Worm (Caenorhabditis elegans) whole organism, young adult: ENCODE results near the gene C25D7.15.

Source experiments
- B0019.2 ChIP-seq: fragments of 200-800 bp; sonication (Bioruptor generic); conservative IDR thresholded peaks from 2 replicates; pipeline ENCODE4 v1.3.6; 2022; ENCODE audit warnings: missing genetic modification reagents, missing genetic modification characterization, missing compliant biosample characterization
- B0035.1 ChIP-seq: sonication (generic microtip); optimal IDR thresholded peaks from 2 replicates; lab custom pipeline; 2016; ENCODE audit warnings: missing genetic modification characterization, mild to moderate bottlenecking, missing compliant biosample characterization, missing genotype, missing genetic modification reagents
- F49E8.2 ChIP-seq: sonication (generic microtip); optimal IDR thresholded peaks from 3 replicates; lab custom pipeline; 2017; ENCODE audit warnings: missing genetic modification characterization, mild to moderate bottlenecking, missing compliant biosample characterization, antibody characterized with exemption, moderate library complexity; ENCODE audit not compliant: insufficient read depth
- F57A8.1 ChIP-seq: fragments of 200-800 bp; sonication (Bioruptor generic); optimal IDR thresholded peaks from 2 replicates; lab custom pipeline; 2018; ENCODE audit warnings: mild to moderate bottlenecking, missing genetic modification characterization, moderate library complexity, missing compliant biosample characterization
- F57C9.4 ChIP-seq: sonication (generic microtip); optimal IDR thresholded peaks from 2 replicates; lab custom pipeline; 2017; ENCODE audit warnings: mild to moderate bottlenecking, missing genetic modification characterization, missing compliant biosample characterization
- K11D2.4 ChIP-seq: fragments of 200-800 bp; sonication (Bioruptor generic); IDR thresholded peaks from 2 replicates; pipeline ENCODE4 v1.3.6; 2022; ENCODE audit warnings: missing genetic modification reagents, missing genetic modification characterization, missing compliant biosample characterization
- K12H6.12 ChIP-seq: fragments of 200-800 bp; sonication (Bioruptor generic); optimal IDR thresholded peaks from 2 replicates; lab custom pipeline; 2018; ENCODE audit warnings: mild to moderate bottlenecking, missing genetic modification characterization, missing compliant biosample characterization
- T26A5.8 ChIP-seq: sonication (generic microtip); optimal IDR thresholded peaks from 2 replicates; lab custom pipeline; 2016; ENCODE audit warnings: missing genetic modification characterization, missing compliant biosample characterization
- Y53F4B.3 ChIP-seq: fragments of 200-800 bp; sonication (Bioruptor generic); IDR thresholded peaks from 2 replicates; pipeline ENCODE4 v1.3.6; 2022; ENCODE audit warnings: missing genetic modification reagents, missing genetic modification characterization, missing compliant biosample characterization
- Y53G8AR.9 ChIP-seq: fragments of 200-800 bp; sonication (Bioruptor generic); conservative IDR thresholded peaks from 2 replicates; pipeline ENCODE4 v1.3.6; 2022; ENCODE audit warnings: missing genetic modification reagents, missing genetic modification characterization, missing compliant biosample characterization
- Y79H2A.3 ChIP-seq: fragments of 200-800 bp; sonication (Bioruptor generic); conservative IDR thresholded peaks from 2 replicates; pipeline ENCODE4 v1.3.6; 2022; ENCODE audit warnings: missing genetic modification reagents, missing genetic modification characterization, missing compliant biosample characterization
- ZK185.1 ChIP-seq: sonication (generic microtip); optimal IDR thresholded peaks from 2 replicates; lab custom pipeline; 2016; ENCODE audit warnings: mild to moderate bottlenecking, missing genetic modification characterization, missing compliant biosample characterization; ENCODE audit not compliant: poor library complexity, severe bottlenecking
- akir-1 ChIP-seq: fragments of 200-800 bp; sonication (Bioruptor generic); optimal IDR thresholded peaks from 2 replicates; lab custom pipeline; 2018; ENCODE audit warnings: mild to moderate bottlenecking, missing genetic modification characterization, moderate library complexity, missing compliant biosample characterization
- aptf-2 ChIP-seq: fragments of 200-800 bp; sonication (Bioruptor generic); conservative IDR thresholded peaks from 2 replicates; pipeline ENCODE4 v1.3.6; 2022; ENCODE audit warnings: missing genetic modification reagents, missing genetic modification characterization, missing compliant biosample characterization
- aptf-3 ChIP-seq: fragments of 200-800 bp; sonication (Bioruptor generic); IDR thresholded peaks from 2 replicates; pipeline ENCODE4 v1.3.6; 2022; ENCODE audit warnings: missing genetic modification characterization, missing compliant biosample characterization
- attf-3 ChIP-seq: fragments of 200-800 bp; sonication (Bioruptor generic); conservative IDR thresholded peaks from 2 replicates; pipeline ENCODE4 v1.3.6; 2022; ENCODE audit warnings: missing genetic modification reagents, missing genetic modification characterization, missing compliant biosample characterization
- attf-5 ChIP-seq: fragments of 200-800 bp; sonication (Bioruptor generic); optimal IDR thresholded peaks from 2 replicates; lab custom pipeline; 2018; ENCODE audit warnings: mild to moderate bottlenecking, missing genetic modification characterization, missing compliant biosample characterization
- attf-6 ChIP-seq: fragments of 200-800 bp; sonication (Bioruptor generic); IDR thresholded peaks from 2 replicates; pipeline ENCODE4 v1.3.6; 2022; ENCODE audit warnings: missing genetic modification reagents, missing genetic modification characterization, missing compliant biosample characterization
- bed-1 ChIP-seq: fragments of 200-800 bp; sonication (Bioruptor generic); IDR thresholded peaks from 2 replicates; pipeline ENCODE4 v1.3.6; 2022; ENCODE audit warnings: missing genetic modification reagents, missing genetic modification characterization, missing compliant biosample characterization
- ccch-3 ChIP-seq: fragments of 200-800 bp; sonication (Bioruptor generic); optimal IDR thresholded peaks from 2 replicates; lab custom pipeline; 2018; ENCODE audit warnings: mild to moderate bottlenecking, missing genetic modification characterization, missing compliant biosample characterization
- ceh-27 ChIP-seq: fragments of 200-800 bp; sonication (Bioruptor generic); optimal IDR thresholded peaks from 2 replicates; lab custom pipeline; 2018; ENCODE audit warnings: mild to moderate bottlenecking, missing genetic modification characterization, moderate library complexity, missing compliant biosample characterization
- ceh-58 ChIP-seq: fragments of 200-800 bp; sonication (Bioruptor generic); IDR thresholded peaks from 2 replicates; pipeline ENCODE4 v1.3.6; 2022; ENCODE audit warnings: missing genetic modification characterization, missing compliant biosample characterization
- ceh-79 ChIP-seq: sonication (generic microtip); optimal IDR thresholded peaks from 2 replicates; lab custom pipeline; 2017; ENCODE audit warnings: mild to moderate bottlenecking, missing genetic modification characterization, missing compliant biosample characterization
- die-1 ChIP-seq: sonication (generic microtip); optimal IDR thresholded peaks from 2 replicates; lab custom pipeline; 2016; ENCODE audit warnings: missing genotype, mild to moderate bottlenecking, missing genetic modification characterization, missing compliant biosample characterization
- dox-1 ChIP-seq: fragments of 200-800 bp; sonication (Bioruptor generic); IDR thresholded peaks from 2 replicates; pipeline ENCODE4 v1.3.6; 2022; ENCODE audit warnings: missing genetic modification reagents, missing genetic modification characterization, missing compliant biosample characterization
- egl-44 ChIP-seq: fragments of 200-800 bp; sonication (Bioruptor generic); IDR thresholded peaks from 2 replicates; pipeline ENCODE4 v1.3.6; 2022; ENCODE audit warnings: missing genetic modification reagents, missing genetic modification characterization, missing compliant biosample characterization
- gei-17 ChIP-seq: fragments of 200-800 bp; sonication (Bioruptor generic); optimal IDR thresholded peaks from 2 replicates; lab custom pipeline; 2018; ENCODE audit warnings: mild to moderate bottlenecking, missing genetic modification characterization, missing compliant biosample characterization
- hrde-1 ChIP-seq: sonication (generic microtip); optimal IDR thresholded peaks from 2 replicates; lab custom pipeline; 2016; ENCODE audit warnings: missing genetic modification characterization, mild to moderate bottlenecking, missing compliant biosample characterization, moderate library complexity, missing genotype, missing genetic modification reagents, borderline replicate concordance
- let-526 ChIP-seq: fragments of 200-800 bp; sonication (Bioruptor generic); IDR thresholded peaks from 2 replicates; pipeline ENCODE4 v1.3.6; 2022; ENCODE audit warnings: missing genetic modification reagents, missing genetic modification characterization, missing compliant biosample characterization
- lin-40 ChIP-seq: sonication (generic microtip); optimal IDR thresholded peaks from 2 replicates; lab custom pipeline; 2016; ENCODE audit warnings: missing genetic modification characterization, mild to moderate bottlenecking, missing compliant biosample characterization, missing genotype, missing genetic modification reagents
- madf-8 ChIP-seq: fragments of 200-800 bp; sonication (Bioruptor generic); conservative IDR thresholded peaks from 2 replicates; pipeline ENCODE4 v1.3.6; 2022; ENCODE audit warnings: missing genetic modification reagents, missing genetic modification characterization, missing compliant biosample characterization
- mcd-1 ChIP-seq: fragments of 200-800 bp; sonication (Bioruptor generic); IDR thresholded peaks from 2 replicates; pipeline ENCODE4 v1.3.6; 2022; ENCODE audit warnings: missing genetic modification reagents, missing genetic modification characterization, missing compliant biosample characterization
- mel-28 ChIP-seq: sonication (generic microtip); optimal IDR thresholded peaks from 2 replicates; lab custom pipeline; 2016; ENCODE audit warnings: borderline replicate concordance, mild to moderate bottlenecking, missing genetic modification characterization, missing compliant biosample characterization
- nfya-2 ChIP-seq: fragments of 200-800 bp; sonication (Bioruptor generic); IDR thresholded peaks from 2 replicates; pipeline ENCODE4 v1.3.6; 2022; ENCODE audit warnings: missing genetic modification reagents, missing genetic modification characterization, missing compliant biosample characterization
- nhr-80 ChIP-seq: sonication (generic microtip); optimal IDR thresholded peaks from 2 replicates; lab custom pipeline; 2016; ENCODE audit warnings: missing genetic modification characterization, missing compliant biosample characterization
- pbrm-1 ChIP-seq: fragments of 200-800 bp; sonication (Bioruptor generic); IDR thresholded peaks from 2 replicates; pipeline ENCODE4 v1.3.6; 2022; ENCODE audit warnings: missing genetic modification reagents, missing genetic modification characterization, missing compliant biosample characterization
- pha-4 ChIP-seq: fragments of 150-350 bp; sonication (generic microtip); optimal IDR thresholded peaks from 2 replicates; lab custom pipeline; 2014; ENCODE audit warnings: missing biosample characterization, missing genetic modification reagents, missing genetic modification characterization
- rec-8 ChIP-seq, 2 experiments: sonication (generic microtip); optimal IDR thresholded peaks; 2 replicates each; lab custom pipeline; 2016; ENCODE audit warnings: mild to moderate bottlenecking in 2 of 2, missing genetic modification characterization in 2 of 2, missing genetic modification reagents in 2 of 2, missing genotype in 2 of 2, missing biosample characterization in 1 of 2, missing compliant biosample characterization in 1 of 2, moderate library complexity in 1 of 2
- repo-1 ChIP-seq: sonication (generic microtip); optimal IDR thresholded peaks from 2 replicates; lab custom pipeline; 2017; ENCODE audit warnings: mild to moderate bottlenecking, missing genetic modification characterization, missing compliant biosample characterization
- snpc-1.3 ChIP-seq: sonication (generic microtip); optimal IDR thresholded peaks from 2 replicates; lab custom pipeline; 2017; ENCODE audit warnings: missing genetic modification characterization, mild to moderate bottlenecking, missing compliant biosample characterization, antibody characterized with exemption, moderate library complexity, missing genotype, missing genetic modification reagents; ENCODE audit not compliant: insufficient read depth
- somi-1 ChIP-seq: fragments of 200-800 bp; sonication (Bioruptor generic); optimal IDR thresholded peaks from 2 replicates; lab custom pipeline; 2018; ENCODE audit warnings: mild to moderate bottlenecking, missing genetic modification characterization, missing compliant biosample characterization
- tbp1 ChIP-seq: fragments of 200-800 bp; sonication (Bioruptor generic); optimal IDR thresholded peaks from 2 replicates; lab custom pipeline; 2018; ENCODE audit warnings: mild to moderate bottlenecking, missing genetic modification characterization, missing compliant biosample characterization
- tbx-9 ChIP-seq: sonication (generic microtip); optimal IDR thresholded peaks from 2 replicates; lab custom pipeline; 2016; ENCODE audit warnings: borderline replicate concordance, missing genetic modification characterization, inconsistent platforms, missing compliant biosample characterization
- tlf-1 ChIP-seq: fragments of 200-800 bp; sonication (Bioruptor generic); optimal IDR thresholded peaks from 2 replicates; lab custom pipeline; 2018; ENCODE audit warnings: mild to moderate bottlenecking, missing genetic modification characterization, missing compliant biosample characterization
- unc-62 ChIP-seq: fragments of 150-350 bp; optimal IDR thresholded peaks from 2 replicates; lab custom pipeline; 2014; ENCODE audit warnings: missing biosample characterization, missing genetic modification reagents, missing genetic modification characterization
- zfh-2 ChIP-seq: fragments of 200-800 bp; sonication (Bioruptor generic); conservative IDR thresholded peaks from 2 replicates; pipeline ENCODE4 v1.3.6; 2022; ENCODE audit warnings: missing genetic modification reagents, missing genetic modification characterization, missing compliant biosample characterization
- ztf-18 ChIP-seq: sonication (generic microtip); optimal IDR thresholded peaks from 2 replicates; lab custom pipeline; 2016; ENCODE audit warnings: missing genotype, mild to moderate bottlenecking, missing genetic modification characterization, missing compliant biosample characterization
- ztf-6 ChIP-seq: fragments of 200-800 bp; sonication (Bioruptor generic); IDR thresholded peaks from 2 replicates; pipeline ENCODE4 v1.3.6; 2022; ENCODE audit warnings: missing genetic modification reagents, missing genetic modification characterization, missing compliant biosample characterization

Gene C25D7.15

ce11 chrV:15059534-15059933 lies at the start of gene C25D7.15, which contains the start of gene mcm-3:
C25D7.15 (plus strand) TSS chrV:15059808.
mcm-3 (minus strand) TSS chrV:15059599.
- TF ChIP-seq nhr-80 (tag; lab: Kevin White, UChicago) = no peak
- no peak for TF ChIP-seq ccch-3 (GFP tag; lab: Kevin White, UChicago)
- TF ChIP-seq akir-1 = no peak
- no peak for TF ChIP-seq F57C9.4
- TF ChIP-seq bed-1 (GFP tag; lab: Robert Waterston, UW) = no peak
- no peak for TF ChIP-seq T26A5.8 (tag; lab: Kevin White, UChicago)
- TF ChIP-seq K11D2.4 = no peak
- peak; percentile 69; the same call in 1 of the 2 replicates for TF ChIP-seq dox-1 (GFP tag; lab: Robert Waterston, UW)
- TF ChIP-seq snpc-1.3 (tag; lab: Kevin White, UChicago) = peak; percentile 27
- TF ChIP-seq Y53F4B.3 (GFP tag; lab: Robert Waterston, UW) = no peak
- peak; percentile 7 for TF ChIP-seq ztf-18 (tag; lab: Kevin White, UChicago)
- peak; percentile 68 for TF ChIP-seq tlf-1 (GFP tag; lab: Kevin White, UChicago)
- 0 out of 2 replicates have a peak, but pooled peaks have one; percentile 42 for TF ChIP-seq attf-3
- no peak for TF ChIP-seq ZK185.1 (tag; lab: Kevin White, UChicago)
- TF ChIP-seq ztf-6 (GFP tag; lab: Robert Waterston, UW) = no peak
- TF ChIP-seq F49E8.2 = no peak
- TF ChIP-seq ceh-27 = no peak
- no peak for TF ChIP-seq repo-1
- TF ChIP-seq hrde-1 (tag; lab: Kevin White, UChicago) = no peak
- no peak for TF ChIP-seq Y53G8AR.9 (GFP tag; lab: Robert Waterston, UW)
- no peak for TF ChIP-seq rec-8 (tag; optimal IDR thresholded peaks at IDR 0.05; lab: Kevin White, UChicago)
- TF ChIP-seq Y79H2A.3 (GFP tag; lab: Robert Waterston, UW) = no peak
- TF ChIP-seq ceh-79 (tag; lab: Kevin White, UChicago) = no peak
- TF ChIP-seq unc-62 (GFP tag; lab: Kevin White, UChicago) = no peak
- peak; percentile 49 for TF ChIP-seq mcd-1 (GFP tag; lab: Robert Waterston, UW)
- TF ChIP-seq somi-1 (GFP tag; lab: Kevin White, UChicago) = no peak
- TF ChIP-seq nfya-2 = no peak
- no peak for TF ChIP-seq B0035.1 (tag; lab: Kevin White, UChicago)
- TF ChIP-seq let-526 = no peak
- TF ChIP-seq attf-5 (GFP tag; lab: Kevin White, UChicago) = no peak
- TF ChIP-seq mel-28 (tag; lab: Kevin White, UChicago) = no peak
- TF ChIP-seq F57A8.1 (GFP tag; lab: Kevin White, UChicago) = no peak
- no peak for TF ChIP-seq aptf-3
- TF ChIP-seq B0019.2 (GFP tag; lab: Robert Waterston, UW) = peak; percentile 84
- no peak for TF ChIP-seq lin-40 (tag; lab: Kevin White, UChicago)
- peak; percentile 55 for TF ChIP-seq tbp1 (GFP tag; lab: Kevin White, UChicago)
- TF ChIP-seq attf-6 (GFP tag; lab: Robert Waterston, UW) = no peak
- peak; percentile 90 for TF ChIP-seq madf-8 (GFP tag; lab: Robert Waterston, UW)
- no peak for TF ChIP-seq K12H6.12 (tag; lab: Kevin White, UChicago)
- no peak for TF ChIP-seq tbx-9 (tag; lab: Kevin White, UChicago)
- no peak for TF ChIP-seq die-1
- no peak for TF ChIP-seq aptf-2
- TF ChIP-seq zfh-2 (GFP tag; lab: Robert Waterston, UW) = no peak
- TF ChIP-seq gei-17 = no peak
- peak; percentile 63; the same call in 1 of the 2 replicates for TF ChIP-seq pbrm-1
- no peak for TF ChIP-seq pha-4 (tag; lab: Kevin White, UChicago)
- no peak for TF ChIP-seq ceh-58 (GFP tag; lab: Robert Waterston, UW)
- no peak for TF ChIP-seq egl-44 (GFP tag; lab: Robert Waterston, UW)
